Worm (Caenorhabditis elegans) whole organism, young adult: ENCODE results near the gene C46F11.5.
A peak's percentile ranks its signal among the peaks of the same experiment; 100 is the strongest.

ENCODE experiments used
- D2030.7 ChIP-seq: fragments of 200-800 bp; sonication (Bioruptor generic); IDR thresholded peaks from 2 replicates; pipeline ENCODE4 v1.3.6; 2022; ENCODE audit warnings: missing genetic modification reagents, missing genetic modification characterization, missing compliant biosample characterization
- F10E7.11 ChIP-seq: sonication (generic microtip); optimal IDR thresholded peaks from 2 replicates; lab custom pipeline; 2017; ENCODE audit warnings: mild to moderate bottlenecking, missing genetic modification characterization, moderate library complexity, missing compliant biosample characterization
- F23B12.7 ChIP-seq: sonication (generic microtip); optimal IDR thresholded peaks from 2 replicates; lab custom pipeline; 2017; ENCODE audit warnings: missing genetic modification characterization, mild to moderate bottlenecking, missing compliant biosample characterization, antibody characterized with exemption, moderate library complexity; ENCODE audit not compliant: insufficient read depth
- F49E8.2 ChIP-seq: sonication (generic microtip); optimal IDR thresholded peaks from 3 replicates; lab custom pipeline; 2017; ENCODE audit warnings: missing genetic modification characterization, mild to moderate bottlenecking, missing compliant biosample characterization, antibody characterized with exemption, moderate library complexity; ENCODE audit not compliant: insufficient read depth
- F55B11.4 ChIP-seq: sonication (generic microtip); optimal IDR thresholded peaks from 2 replicates; lab custom pipeline; 2016; ENCODE audit warnings: missing compliant biosample characterization, missing genetic modification characterization, borderline replicate concordance; ENCODE audit not compliant: insufficient read depth
- F57C9.4 ChIP-seq: sonication (generic microtip); optimal IDR thresholded peaks from 2 replicates; lab custom pipeline; 2017; ENCODE audit warnings: mild to moderate bottlenecking, missing genetic modification characterization, missing compliant biosample characterization
- K12H6.12 ChIP-seq: fragments of 200-800 bp; sonication (Bioruptor generic); optimal IDR thresholded peaks from 2 replicates; lab custom pipeline; 2018; ENCODE audit warnings: mild to moderate bottlenecking, missing genetic modification characterization, missing compliant biosample characterization
- T26A5.8 ChIP-seq: sonication (generic microtip); optimal IDR thresholded peaks from 2 replicates; lab custom pipeline; 2016; ENCODE audit warnings: missing genetic modification characterization, missing compliant biosample characterization
- Y53G8AR.9 ChIP-seq: fragments of 200-800 bp; sonication (Bioruptor generic); conservative IDR thresholded peaks from 2 replicates; pipeline ENCODE4 v1.3.6; 2022; ENCODE audit warnings: missing genetic modification reagents, missing genetic modification characterization, missing compliant biosample characterization
- aptf-3 ChIP-seq: fragments of 200-800 bp; sonication (Bioruptor generic); IDR thresholded peaks from 2 replicates; pipeline ENCODE4 v1.3.6; 2022; ENCODE audit warnings: missing genetic modification characterization, missing compliant biosample characterization
- attf-5 ChIP-seq: fragments of 200-800 bp; sonication (Bioruptor generic); optimal IDR thresholded peaks from 2 replicates; lab custom pipeline; 2018; ENCODE audit warnings: mild to moderate bottlenecking, missing genetic modification characterization, missing compliant biosample characterization
- attf-6 ChIP-seq: fragments of 200-800 bp; sonication (Bioruptor generic); IDR thresholded peaks from 2 replicates; pipeline ENCODE4 v1.3.6; 2022; ENCODE audit warnings: missing genetic modification reagents, missing genetic modification characterization, missing compliant biosample characterization
- cebp-1 ChIP-seq, 2 experiments: fragments of 200-800 bp in 1 of 2; sonication (Bioruptor generic) in 1 of 2; sonication (generic microtip) in 1 of 2; IDR thresholded peaks in 1 of 2; optimal IDR thresholded peaks in 1 of 2; 2 replicates each; pipeline versions ENCODE4 v1.3.6 to Lab custom; 2017 to 2022; ENCODE audit warnings: missing compliant biosample characterization in 2 of 2, missing genetic modification characterization in 2 of 2, mild to moderate bottlenecking in 1 of 2, missing genetic modification reagents in 1 of 2, moderate library complexity in 1 of 2
- ceh-100 ChIP-seq: fragments of 200-800 bp; sonication (Bioruptor generic); IDR thresholded peaks from 2 replicates; pipeline ENCODE4 v1.3.6; 2022; ENCODE audit warnings: missing genetic modification reagents, missing genetic modification characterization, missing compliant biosample characterization
- ceh-58 ChIP-seq: fragments of 200-800 bp; sonication (Bioruptor generic); IDR thresholded peaks from 2 replicates; pipeline ENCODE4 v1.3.6; 2022; ENCODE audit warnings: missing genetic modification characterization, missing compliant biosample characterization
- ceh-91 ChIP-seq: fragments of 200-800 bp; sonication (Bioruptor generic); IDR thresholded peaks from 2 replicates; pipeline ENCODE4 v1.3.6; 2022; ENCODE audit warnings: missing genetic modification reagents, missing genetic modification characterization, missing compliant biosample characterization
- dox-1 ChIP-seq: fragments of 200-800 bp; sonication (Bioruptor generic); IDR thresholded peaks from 2 replicates; pipeline ENCODE4 v1.3.6; 2022; ENCODE audit warnings: missing genetic modification reagents, missing genetic modification characterization, missing compliant biosample characterization
- dpff-1 ChIP-seq: sonication (generic microtip); optimal IDR thresholded peaks from 2 replicates; lab custom pipeline; 2017; ENCODE audit warnings: mild to moderate bottlenecking, missing genetic modification characterization, missing compliant biosample characterization
- egl-44 ChIP-seq: fragments of 200-800 bp; sonication (Bioruptor generic); IDR thresholded peaks from 2 replicates; pipeline ENCODE4 v1.3.6; 2022; ENCODE audit warnings: missing genetic modification reagents, missing genetic modification characterization, missing compliant biosample characterization
- fkh-3 ChIP-seq: sonication (generic microtip); optimal IDR thresholded peaks from 2 replicates; lab custom pipeline; 2016; ENCODE audit warnings: mild to moderate bottlenecking, missing genetic modification characterization, missing compliant biosample characterization
- hsf-1 ChIP-seq: fragments of 200-800 bp; sonication (Bioruptor generic); IDR thresholded peaks from 2 replicates; pipeline ENCODE4 v1.3.6; 2022; ENCODE audit warnings: missing genetic modification reagents, missing genetic modification characterization, missing compliant biosample characterization
- lag-1 ChIP-seq: fragments of 200-800 bp; sonication (Bioruptor generic); IDR thresholded peaks from 2 replicates; pipeline ENCODE4 v1.3.6; 2022; ENCODE audit warnings: missing genetic modification reagents, missing genetic modification characterization, missing compliant biosample characterization
- let-526 ChIP-seq: fragments of 200-800 bp; sonication (Bioruptor generic); IDR thresholded peaks from 2 replicates; pipeline ENCODE4 v1.3.6; 2022; ENCODE audit warnings: missing genetic modification reagents, missing genetic modification characterization, missing compliant biosample characterization
- let-607 ChIP-seq, 2 experiments: fragments of 200-800 bp in 1 of 2; sonication (Bioruptor generic) in 1 of 2; sonication (generic microtip) in 1 of 2; optimal IDR thresholded peaks; 2 replicates each; lab custom pipeline; 2016 to 2018; ENCODE audit warnings: mild to moderate bottlenecking in 2 of 2, missing compliant biosample characterization in 2 of 2, missing genetic modification characterization in 2 of 2, moderate library complexity in 2 of 2, missing genotype in 1 of 2
- lin-35 ChIP-seq, 3 experiments: fragments of 150-350 bp in 2 of 3; sonication (generic microtip) in 1 of 3; optimal IDR thresholded peaks; 2 replicates each; lab custom pipeline; 2014 to 2018; ENCODE audit warnings: missing biosample characterization in 3 of 3, missing genetic modification characterization in 3 of 3, missing genetic modification reagents in 3 of 3
- lin-54 ChIP-seq: fragments of 200-800 bp; sonication (Bioruptor generic); optimal IDR thresholded peaks from 2 replicates; lab custom pipeline; 2018; ENCODE audit warnings: mild to moderate bottlenecking, missing genetic modification characterization, missing compliant biosample characterization
- lir-1 ChIP-seq: fragments of 200-800 bp; sonication (Bioruptor generic); conservative IDR thresholded peaks from 2 replicates; pipeline ENCODE4 v1.3.6; 2022; ENCODE audit warnings: missing genetic modification reagents, missing genetic modification characterization, missing compliant biosample characterization
- lsl-1 ChIP-seq: fragments of 200-800 bp; sonication (Bioruptor generic); optimal IDR thresholded peaks from 2 replicates; lab custom pipeline; 2018; ENCODE audit warnings: mild to moderate bottlenecking, missing genetic modification characterization, moderate library complexity, missing compliant biosample characterization
- madf-10 ChIP-seq: sonication (generic microtip); optimal IDR thresholded peaks from 2 replicates; lab custom pipeline; 2016; ENCODE audit warnings: mild to moderate bottlenecking, missing genetic modification characterization, missing compliant biosample characterization
- mcd-1 ChIP-seq: fragments of 200-800 bp; sonication (Bioruptor generic); IDR thresholded peaks from 2 replicates; pipeline ENCODE4 v1.3.6; 2022; ENCODE audit warnings: missing genetic modification reagents, missing genetic modification characterization, missing compliant biosample characterization
- nfya-2 ChIP-seq: fragments of 200-800 bp; sonication (Bioruptor generic); IDR thresholded peaks from 2 replicates; pipeline ENCODE4 v1.3.6; 2022; ENCODE audit warnings: missing genetic modification reagents, missing genetic modification characterization, missing compliant biosample characterization
- nfyb-1 ChIP-seq: fragments of 200-800 bp; sonication (Bioruptor generic); IDR thresholded peaks from 2 replicates; pipeline ENCODE4 v1.3.6; 2022; ENCODE audit warnings: missing genetic modification reagents, missing genetic modification characterization, missing compliant biosample characterization
- nhr-179 ChIP-seq: sonication (generic microtip); optimal IDR thresholded peaks from 2 replicates; lab custom pipeline; 2016; ENCODE audit warnings: mild to moderate bottlenecking, missing genetic modification characterization, missing compliant biosample characterization
- nhr-80 ChIP-seq: sonication (generic microtip); optimal IDR thresholded peaks from 2 replicates; lab custom pipeline; 2016; ENCODE audit warnings: missing genetic modification characterization, missing compliant biosample characterization
- pbrm-1 ChIP-seq: fragments of 200-800 bp; sonication (Bioruptor generic); IDR thresholded peaks from 2 replicates; pipeline ENCODE4 v1.3.6; 2022; ENCODE audit warnings: missing genetic modification reagents, missing genetic modification characterization, missing compliant biosample characterization
- rec-8 ChIP-seq, 2 experiments: sonication (generic microtip); optimal IDR thresholded peaks; 2 replicates each; lab custom pipeline; 2016; ENCODE audit warnings: mild to moderate bottlenecking in 2 of 2, missing genetic modification characterization in 2 of 2, missing genetic modification reagents in 2 of 2, missing genotype in 2 of 2, missing biosample characterization in 1 of 2, missing compliant biosample characterization in 1 of 2, moderate library complexity in 1 of 2
- rpc-1 ChIP-seq, 2 experiments: fragments of 150-350 bp in 1 of 2; sonication (generic microtip) in 1 of 2; optimal IDR thresholded peaks; 2 replicates each; lab custom pipeline; 2014 to 2018; ENCODE audit warnings: missing biosample characterization in 1 of 2, missing genetic modification characterization in 1 of 2, missing genetic modification reagents in 1 of 2, missing genotype in 1 of 2
- sdz-38 ChIP-seq: sonication (generic microtip); optimal IDR thresholded peaks from 2 replicates; lab custom pipeline; 2016; ENCODE audit warnings: missing genotype, missing genetic modification characterization, missing compliant biosample characterization
- snpc-4 ChIP-seq, 5 experiments: fragments of 150-350 bp in 1 of 5; sonication (generic microtip) in 4 of 5; optimal IDR thresholded peaks; 2 replicates each; lab custom pipeline; 2014 to 2018; ENCODE audit warnings: missing genetic modification characterization in 5 of 5, missing biosample characterization in 3 of 5, antibody characterized with exemption in 2 of 5, mild to moderate bottlenecking in 2 of 5, missing compliant biosample characterization in 2 of 5, missing genotype in 2 of 5, moderate library complexity in 2 of 5, missing genetic modification reagents in 1 of 5
- sptf-2 ChIP-seq: fragments of 200-800 bp; sonication (Bioruptor generic); optimal IDR thresholded peaks from 2 replicates; lab custom pipeline; 2018; ENCODE audit warnings: mild to moderate bottlenecking, missing genetic modification characterization, missing compliant biosample characterization
- tbp1 ChIP-seq: fragments of 200-800 bp; sonication (Bioruptor generic); optimal IDR thresholded peaks from 2 replicates; lab custom pipeline; 2018; ENCODE audit warnings: mild to moderate bottlenecking, missing genetic modification characterization, missing compliant biosample characterization
- tlf-1 ChIP-seq: fragments of 200-800 bp; sonication (Bioruptor generic); optimal IDR thresholded peaks from 2 replicates; lab custom pipeline; 2018; ENCODE audit warnings: mild to moderate bottlenecking, missing genetic modification characterization, missing compliant biosample characterization
- unc-130 ChIP-seq: sonication (generic microtip); optimal IDR thresholded peaks from 2 replicates; lab custom pipeline; 2016; ENCODE audit warnings: missing genetic modification reagents, missing genetic modification characterization, missing compliant biosample characterization
- ztf-18 ChIP-seq: sonication (generic microtip); optimal IDR thresholded peaks from 2 replicates; lab custom pipeline; 2016; ENCODE audit warnings: missing genotype, mild to moderate bottlenecking, missing genetic modification characterization, missing compliant biosample characterization
- ztf-26 ChIP-seq: sonication (generic microtip); optimal IDR thresholded peaks from 2 replicates; lab custom pipeline; 2017; ENCODE audit warnings: missing genetic modification characterization, missing compliant biosample characterization
- ztf-3 ChIP-seq: fragments of 200-800 bp; sonication (Bioruptor generic); optimal IDR thresholded peaks from 2 replicates; lab custom pipeline; 2018; ENCODE audit warnings: mild to moderate bottlenecking, missing genetic modification characterization, missing compliant biosample characterization

The C46F11.5 gene

DNA sequence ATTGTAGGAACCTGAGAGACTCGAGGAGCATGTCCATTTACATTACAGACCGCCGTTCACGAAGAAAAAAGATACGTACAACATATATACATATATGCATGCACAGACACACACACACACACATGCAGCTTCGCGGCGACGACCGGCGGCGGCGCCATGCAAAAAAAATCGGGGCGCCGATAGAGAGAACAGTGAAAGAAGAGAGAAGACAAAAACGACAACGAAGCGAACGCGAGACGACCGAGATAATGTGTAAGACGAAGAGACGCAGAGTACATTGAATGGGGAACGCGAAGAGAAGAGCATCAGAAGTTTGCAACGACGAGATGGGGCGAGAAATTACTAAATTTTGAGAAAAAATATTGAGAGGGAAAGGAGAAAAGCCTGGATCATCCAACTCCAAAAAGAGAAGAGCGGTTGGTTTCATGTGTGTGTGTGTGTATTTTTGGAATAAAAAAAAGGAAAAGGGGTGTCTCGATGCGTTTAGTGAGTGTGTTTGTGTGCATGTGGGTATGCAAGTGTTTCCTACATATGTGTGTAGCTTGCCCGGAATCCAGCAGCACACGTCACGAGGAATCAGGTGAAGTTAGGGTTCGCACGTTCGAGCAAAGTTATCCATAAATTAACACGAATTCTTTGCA is 37.7 kb downstream of the C46F11.5 start:
- TF ChIP-seq lin-35 (GFP tag; optimal IDR thresholded peaks at IDR 0.05; lab: Kevin White, UChicago) (no peak), Y53G8AR.9 (GFP tag; lab: Robert Waterston, UW) (no peak), F23B12.7 (tag; lab: Kevin White, UChicago) (no peak), attf-5 (GFP tag; lab: Kevin White, UChicago) (no peak), tbp1 (GFP tag; lab: Kevin White, UChicago) (peak; percentile 6), rpc-1 (optimal IDR thresholded peaks at IDR 0.05; lab: Kevin White, UChicago) (no peak), rpc-1 (tag; optimal IDR thresholded peaks at IDR 0.05; lab: Kevin White, UChicago) (no peak), lir-1 (GFP tag; lab: Robert Waterston, UW) (no peak), ztf-18 (tag; lab: Kevin White, UChicago) (peak; percentile 13), cebp-1 (GFP tag; IDR thresholded peaks at IDR 0.05; lab: Robert Waterston, UW) (no peak), cebp-1 (tag; optimal IDR thresholded peaks at IDR 0.05; lab: Kevin White, UChicago) (peak; percentile 34), snpc-4 (GFP tag; optimal IDR thresholded peaks at IDR 0.05; lab: Kevin White, UChicago) (no peak), snpc-4 (tag; optimal IDR thresholded peaks at IDR 0.05; lab: Kevin White, UChicago) (no peak), F49E8.2 (no peak), T26A5.8 (tag; lab: Kevin White, UChicago) (no peak), tlf-1 (GFP tag; lab: Kevin White, UChicago) (no peak), F55B11.4 (tag; lab: Kevin White, UChicago) (no peak), nhr-179 (tag; lab: Kevin White, UChicago) (no peak), ceh-58 (GFP tag; lab: Robert Waterston, UW) (no peak), fkh-3 (no peak), sdz-38 (no peak), F10E7.11 (no peak), ztf-26 (tag; lab: Kevin White, UChicago) (no peak), pbrm-1 (GFP tag; lab: Robert Waterston, UW) (no peak), attf-6 (GFP tag; lab: Robert Waterston, UW) (no peak), ceh-100 (GFP tag; lab: Robert Waterston, UW) (no peak), nfyb-1 (GFP tag; lab: Robert Waterston, UW) (no peak; the same call in 1 of the 2 replicates), mcd-1 (no peak), ztf-3 (GFP tag; lab: Kevin White, UChicago) (no peak), lin-54 (GFP tag; lab: Kevin White, UChicago) (no peak), let-526 (no peak), sptf-2 (GFP tag; lab: Kevin White, UChicago) (no peak), aptf-3 (GFP tag; lab: Robert Waterston, UW) (no peak), dpff-1 (tag; lab: Kevin White, UChicago) (no peak), D2030.7 (no peak), madf-10 (tag; lab: Kevin White, UChicago) (peak; percentile 91), let-607 (tag; optimal IDR thresholded peaks at IDR 0.05; lab: Kevin White, UChicago) (no peak), nfya-2 (GFP tag; lab: Robert Waterston, UW) (no peak), ceh-91 (GFP tag; lab: Robert Waterston, UW) (no peak), lag-1 (GFP tag; lab: Robert Waterston, UW) (no peak), lsl-1 (GFP tag; lab: Kevin White, UChicago) (no peak), rec-8 (tag; optimal IDR thresholded peaks at IDR 0.05; lab: Kevin White, UChicago) (no peak), hsf-1 (GFP tag; lab: Robert Waterston, UW) (no peak), unc-130 (GFP tag; lab: Kevin White, UChicago) (no peak), K12H6.12 (tag; lab: Kevin White, UChicago) (no peak), nhr-80 (tag; lab: Kevin White, UChicago) (peak; percentile 90), F57C9.4 (no peak), egl-44 (GFP tag; lab: Robert Waterston, UW) (no peak), dox-1 (GFP tag; lab: Robert Waterston, UW) (peak; percentile 50; the same call in 1 of the 2 replicates)
